Fruit fly (Drosophila melanogaster) whole organism, embryonic: ENCODE measurements around the gene Ada1-1.

ENCODE experiments used
- ATbp ChIP-seq: fragments of 200-800 bp; sonication (Bioruptor generic); optimal IDR thresholded peaks from 2 replicates; lab custom pipeline; 2017; ENCODE audit warnings: missing biosample characterization, mild to moderate bottlenecking, missing genetic modification characterization, missing genetic modification reagents
- Ada2b ChIP-seq: fragments of 200-800 bp; sonication (Bioruptor generic); IDR thresholded peaks from 2 replicates; pipeline ENCODE4 v1.3.6; 2022; ENCODE audit warnings: missing biosample characterization, missing genetic modification characterization
- Aef1 ChIP-seq: fragments of 200-800 bp; sonication (Bioruptor generic); IDR thresholded peaks from 3 replicates; pipeline ENCODE4 v1.3.6; 2022; ENCODE audit warnings: missing biosample characterization, missing genetic modification characterization
- BEAF-32 ChIP-seq: fragments of 200-800 bp; sonication (Bioruptor generic); optimal IDR thresholded peaks from 3 replicates; lab custom pipeline; 2017; ENCODE audit warnings: missing biosample characterization, missing genetic modification characterization, mild to moderate bottlenecking, moderate library complexity, missing genetic modification reagents
- Bgb ChIP-seq: fragments of 200-800 bp; sonication (Bioruptor generic); IDR thresholded peaks from 2 replicates; pipeline ENCODE4 v1.3.6; 2022; ENCODE audit warnings: missing biosample characterization, missing genetic modification characterization; ENCODE audit not compliant: partially characterized antibody
- CG11695 ChIP-seq: fragments of 200-800 bp; sonication (Bioruptor generic); IDR thresholded peaks from 3 replicates; pipeline ENCODE4 v1.3.6; 2022; ENCODE audit warnings: missing biosample characterization, missing genetic modification characterization
- CG12155 ChIP-seq: fragments of 200-800 bp; sonication (Bioruptor generic); optimal IDR thresholded peaks from 3 replicates; lab custom pipeline; 2016; ENCODE audit warnings: missing biosample characterization, missing genetic modification characterization
- CG12299 ChIP-seq: fragments of 200-800 bp; sonication (Bioruptor generic); optimal IDR thresholded peaks from 2 replicates; lab custom pipeline; 2018; ENCODE audit warnings: missing biosample characterization, mild to moderate bottlenecking, missing genetic modification characterization
- CG12769 ChIP-seq: fragments of 200-800 bp; sonication (Bioruptor generic); optimal IDR thresholded peaks from 2 replicates; lab custom pipeline; 2019; ENCODE audit warnings: missing biosample characterization, mild to moderate bottlenecking, missing genetic modification characterization, moderate library complexity
- CG13123 ChIP-seq: fragments of 200-800 bp; sonication (Bioruptor generic); optimal IDR thresholded peaks from 2 replicates; lab custom pipeline; 2016; ENCODE audit warnings: missing biosample characterization, missing genetic modification characterization
- CG13296 ChIP-seq: fragments of 200-800 bp; sonication (Bioruptor generic); optimal IDR thresholded peaks from 3 replicates; lab custom pipeline; 2018; ENCODE audit warnings: missing biosample characterization, mild to moderate bottlenecking, missing genetic modification characterization
- CG13424 ChIP-seq: fragments of 200-800 bp; sonication (Bioruptor generic); optimal IDR thresholded peaks from 2 replicates; lab custom pipeline; 2019; ENCODE audit warnings: missing biosample characterization, mild to moderate bottlenecking, missing genetic modification characterization, moderate library complexity
- CG16779 ChIP-seq: fragments of 200-800 bp; sonication (Bioruptor generic); IDR thresholded peaks from 2 replicates; pipeline ENCODE4 v1.3.6; 2022; ENCODE audit warnings: missing biosample characterization, missing genetic modification characterization
- CG1792 ChIP-seq: fragments of 200-800 bp; sonication (Bioruptor generic); optimal IDR thresholded peaks from 2 replicates; lab custom pipeline; 2016; ENCODE audit warnings: missing biosample characterization, missing genetic modification characterization
- CG2129 ChIP-seq: fragments of 200-800 bp; sonication (Bioruptor generic); IDR thresholded peaks from 2 replicates; pipeline ENCODE4 v1.3.6; 2022; ENCODE audit warnings: missing biosample characterization, missing genetic modification characterization; ENCODE audit not compliant: partially characterized antibody
- CG2199 ChIP-seq: fragments of 200-800 bp; sonication (Bioruptor generic); IDR thresholded peaks from 3 replicates; pipeline ENCODE4 v1.3.6; 2022; ENCODE audit warnings: missing biosample characterization, missing genetic modification characterization
- CG2889 ChIP-seq: fragments of 200-800 bp; sonication (Bioruptor generic); IDR thresholded peaks from 3 replicates; pipeline ENCODE4 v1.3.6; 2022; ENCODE audit warnings: missing biosample characterization, missing genetic modification characterization
- CG30431 ChIP-seq: fragments of 200-800 bp; sonication (Bioruptor generic); optimal IDR thresholded peaks from 2 replicates; lab custom pipeline; 2017; ENCODE audit warnings: missing biosample characterization, missing genetic modification characterization
- CG31365 ChIP-seq: fragments of 200-800 bp; sonication (Bioruptor generic); optimal IDR thresholded peaks from 2 replicates; lab custom pipeline; 2018; ENCODE audit warnings: missing biosample characterization, mild to moderate bottlenecking, missing genetic modification characterization
- CG32767 ChIP-seq: fragments of 200-800 bp; sonication (Bioruptor generic); IDR thresholded peaks from 2 replicates; pipeline ENCODE4 v1.3.6; 2022; ENCODE audit warnings: missing biosample characterization, missing genetic modification characterization
- CG4424 ChIP-seq: fragments of 200-800 bp; sonication (Bioruptor generic); optimal IDR thresholded peaks from 3 replicates; lab custom pipeline; 2016; ENCODE audit warnings: missing biosample characterization, missing genetic modification characterization
- CG4854 ChIP-seq: fragments of 200-800 bp; sonication (Bioruptor generic); optimal IDR thresholded peaks from 2 replicates; lab custom pipeline; 2016; ENCODE audit warnings: missing biosample characterization, missing genetic modification characterization, inconsistent platforms
- CG6175 ChIP-seq: fragments of 200-800 bp; sonication (Bioruptor generic); IDR thresholded peaks from 3 replicates; pipeline ENCODE4 v1.3.6; 2022; ENCODE audit warnings: missing biosample characterization, missing genetic modification characterization
- CG6689 ChIP-seq: fragments of 200-800 bp; sonication (Bioruptor generic); IDR thresholded peaks from 2 replicates; pipeline ENCODE4 v1.3.6; 2022; ENCODE audit warnings: missing biosample characterization, missing genetic modification characterization
- CG7786 ChIP-seq: fragments of 200-800 bp; sonication (Bioruptor generic); optimal IDR thresholded peaks from 2 replicates; lab custom pipeline; 2016; ENCODE audit warnings: missing biosample characterization, missing genetic modification characterization
- CG8765 ChIP-seq: fragments of 200-800 bp; sonication (Bioruptor generic); IDR thresholded peaks from 2 replicates; pipeline ENCODE4 v1.3.6; 2022; ENCODE audit warnings: missing biosample characterization, missing genetic modification characterization
- CG9727 ChIP-seq: fragments of 200-800 bp; sonication (Bioruptor generic); optimal IDR thresholded peaks from 3 replicates; lab custom pipeline; 2017; ENCODE audit warnings: missing biosample characterization, mild to moderate bottlenecking, missing genetic modification characterization
- CG9817 ChIP-seq: fragments of 200-800 bp; sonication (Bioruptor generic); optimal IDR thresholded peaks from 2 replicates; lab custom pipeline; 2018; ENCODE audit warnings: missing biosample characterization, mild to moderate bottlenecking, missing genetic modification characterization, moderate library complexity
- Dbx ChIP-seq: fragments of 200-800 bp; sonication (Bioruptor generic); IDR thresholded peaks from 3 replicates; pipeline ENCODE4 v1.3.6; 2022; ENCODE audit warnings: missing biosample characterization, missing genetic modification characterization
- Doc2 ChIP-seq: fragments of 200-800 bp; sonication (Bioruptor generic); IDR thresholded peaks from 2 replicates; pipeline ENCODE4 v1.3.6; 2022; ENCODE audit warnings: missing biosample characterization, missing genetic modification characterization
- E2f2 ChIP-seq: fragments of 200-800 bp; sonication (Bioruptor generic); IDR thresholded peaks from 2 replicates; pipeline ENCODE4 v1.3.6; 2022; ENCODE audit warnings: missing biosample characterization, missing genetic modification characterization
- H2.0 ChIP-seq: fragments of 200-800 bp; sonication (Bioruptor generic); IDR thresholded peaks from 2 replicates; pipeline ENCODE4 v1.3.6; 2022; ENCODE audit warnings: missing biosample characterization, missing genetic modification characterization
- HLH54F ChIP-seq: fragments of 200-800 bp; sonication (Bioruptor generic); optimal IDR thresholded peaks from 3 replicates; lab custom pipeline; 2016; ENCODE audit warnings: missing biosample characterization, missing genetic modification characterization
- MBD-R2 ChIP-seq: fragments of 200-800 bp; sonication (Bioruptor generic); IDR thresholded peaks from 2 replicates; pipeline ENCODE4 v1.3.6; 2022; ENCODE audit warnings: missing biosample characterization, missing genetic modification characterization
- NC2β ChIP-seq: fragments of 200-800 bp; sonication (Bioruptor generic); optimal IDR thresholded peaks from 2 replicates; lab custom pipeline; 2016; ENCODE audit warnings: missing biosample characterization, missing genetic modification characterization
- Ssrp ChIP-seq: fragments of 200-800 bp; sonication (Bioruptor generic); optimal IDR thresholded peaks from 2 replicates; lab custom pipeline; 2018; ENCODE audit warnings: missing biosample characterization, mild to moderate bottlenecking, missing genetic modification characterization, moderate library complexity
- ab ChIP-seq: fragments of 200-800 bp; sonication (Bioruptor generic); optimal IDR thresholded peaks from 2 replicates; lab custom pipeline; 2016; ENCODE audit warnings: missing biosample characterization, missing genetic modification characterization
- ash1 ChIP-seq: fragments of 200-800 bp; sonication (Bioruptor generic); optimal IDR thresholded peaks from 2 replicates; lab custom pipeline; 2018; ENCODE audit warnings: missing biosample characterization, mild to moderate bottlenecking, missing genetic modification characterization
- az2 ChIP-seq: fragments of 200-800 bp; sonication (Bioruptor generic); optimal IDR thresholded peaks from 3 replicates; lab custom pipeline; 2016; ENCODE audit warnings: missing biosample characterization, missing genetic modification characterization
- bcd ChIP-seq: fragments of 200-800 bp; sonication (Bioruptor generic); optimal IDR thresholded peaks from 2 replicates; lab custom pipeline; 2017; ENCODE audit warnings: missing biosample characterization, mild to moderate bottlenecking, missing genetic modification characterization
- bigmax ChIP-seq: fragments of 200-800 bp; sonication (Bioruptor generic); optimal IDR thresholded peaks from 2 replicates; lab custom pipeline; 2018; ENCODE audit warnings: missing biosample characterization, mild to moderate bottlenecking, missing genetic modification characterization
- bsh ChIP-seq, 2 experiments: fragments of 200-800 bp; sonication (Bioruptor generic); optimal IDR thresholded peaks; 2 replicates each; lab custom pipeline; 2017 to 2018; ENCODE audit warnings: mild to moderate bottlenecking in 2 of 2, missing biosample characterization in 2 of 2, missing genetic modification characterization in 2 of 2, moderate library complexity in 1 of 2
- disco-r ChIP-seq: fragments of 200-800 bp; sonication (Bioruptor generic); optimal IDR thresholded peaks from 2 replicates; lab custom pipeline; 2016; ENCODE audit warnings: missing biosample characterization, missing genetic modification characterization
- grau ChIP-seq: fragments of 200-800 bp; optimal IDR thresholded peaks from 3 replicates; lab custom pipeline; 2019; ENCODE audit warnings: missing biosample characterization, mild to moderate bottlenecking, missing genetic modification characterization, moderate library complexity
- h ChIP-seq: fragments of >200 bp; optimal IDR thresholded peaks from 2 replicates; lab custom pipeline; 2017
- kni ChIP-seq: fragments of 200-800 bp; sonication (Bioruptor generic); optimal IDR thresholded peaks from 3 replicates; lab custom pipeline; 2017; ENCODE audit warnings: mild to moderate bottlenecking, missing biosample characterization, missing genetic modification reagents, missing genetic modification characterization
- mam ChIP-seq: fragments of 200-800 bp; sonication (Bioruptor generic); optimal IDR thresholded peaks from 3 replicates; lab custom pipeline; 2016; ENCODE audit warnings: missing biosample characterization, missing genetic modification characterization
- shn ChIP-seq: fragments of 200-800 bp; sonication (Bioruptor generic); optimal IDR thresholded peaks from 3 replicates; lab custom pipeline; 2016; ENCODE audit warnings: missing biosample characterization, missing genetic modification characterization
- sr ChIP-seq: fragments of 200-800 bp; sonication (Bioruptor generic); IDR thresholded peaks from 3 replicates; pipeline ENCODE4 v1.3.6; 2022; ENCODE audit warnings: missing biosample characterization, missing genetic modification characterization
- tx ChIP-seq: fragments of 200-800 bp; sonication (Bioruptor generic); optimal IDR thresholded peaks from 2 replicates; lab custom pipeline; 2016; ENCODE audit warnings: missing biosample characterization, missing genetic modification characterization
- z ChIP-seq: fragments of 200-800 bp; sonication (Bioruptor generic); IDR thresholded peaks from 3 replicates; pipeline ENCODE4 v1.3.6; 2022; ENCODE audit warnings: missing biosample characterization, missing genetic modification characterization
- zfh1 ChIP-seq: fragments of 200-800 bp; sonication (Bioruptor generic); IDR thresholded peaks from 3 replicates; pipeline ENCODE4 v1.3.6; 2022; ENCODE audit warnings: missing biosample characterization, missing genetic modification characterization

Gene Ada1-1

dm6 chr2L:12021193-12021592, 24.6 kb downstream of the Ada1-1 start (continued):
- TF ChIP-seq CG2129 (GFP tag; lab: Robert Waterston, UW) (no peak), CG16779 (GFP tag; lab: Robert Waterston, UW) (peak; percentile 62; the same call in 1 of the 2 replicates), disco-r (GFP tag; lab: Kevin White, UChicago) (no peak), CG4424 (GFP tag; lab: Kevin White, UChicago) (no peak), H2.0 (no peak), CG13424 (tag; lab: Kevin White, UChicago) (peak; percentile 58), CG8765 (GFP tag; lab: Robert Waterston, UW) (no peak), CG30431 (no peak), z (GFP tag; lab: Robert Waterston, UW) (0 out of 3 replicates have a peak, but pooled peaks have one; percentile 27), CG12769 (tag; lab: Kevin White, UChicago) (no peak), CG7786 (GFP tag; lab: Kevin White, UChicago) (no peak), CG9817 (peak; percentile 29), tx (no peak), CG4854 (GFP tag; lab: Kevin White, UChicago) (peak; percentile 46), BEAF-32 (GFP tag; lab: Kevin White, UChicago) (no peak), CG1792 (GFP tag; lab: Kevin White, UChicago) (peak; percentile 20), h (lab: Kevin White, UChicago) (no peak), E2f2 (GFP tag; lab: Robert Waterston, UW) (no peak), kni (peak; percentile 31), mam (no peak), CG32767 (no peak), bcd (peak; percentile 34), shn (no peak), sr (GFP tag; lab: Robert Waterston, UW) (no peak), Ada2b (GFP tag; lab: Robert Waterston, UW) (peak; percentile 19; the same call in 1 of the 2 replicates), HLH54F (GFP tag; lab: Kevin White, UChicago) (peak; percentile 4), Aef1 (GFP tag; lab: Robert Waterston, UW) (no peak), CG12299 (tag; lab: Kevin White, UChicago) (peak; percentile 89), zfh1 (peak; percentile 46; the same call in 2 of the 3 replicates), ash1 (peak; percentile 61), CG2889 (GFP tag; lab: Robert Waterston, UW) (no peak), Bgb (GFP tag; lab: Robert Waterston, UW) (no peak), Dbx (GFP tag; lab: Robert Waterston, UW) (peak; percentile 58; the same call in 1 of the 3 replicates), MBD-R2 (GFP tag; lab: Robert Waterston, UW) (no peak), Ssrp (tag; lab: Kevin White, UChicago) (no peak), az2 (GFP tag; lab: Kevin White, UChicago) (no peak), grau (tag; lab: Kevin White, UChicago) (peak; percentile 60), NC2β (GFP tag; lab: Kevin White, UChicago) (peak; percentile 52), Doc2 (GFP tag; lab: Robert Waterston, UW) (no peak), CG12155 (GFP tag; lab: Kevin White, UChicago) (peak; percentile 1), ATbp (GFP tag; lab: Kevin White, UChicago) (peak; percentile 93), CG2199 (no peak), CG9727 (GFP tag; lab: Kevin White, UChicago) (peak; percentile 36), CG31365 (peak; percentile 1), CG6689 (no peak), ab (GFP tag; lab: Kevin White, UChicago) (no peak), CG11695 (GFP tag; lab: Robert Waterston, UW) (peak; percentile 50; the same call in 1 of the 3 replicates), CG13296 (GFP tag; lab: Kevin White, UChicago) (peak; percentile 65), CG13123 (GFP tag; lab: Kevin White, UChicago) (peak; percentile 68), bsh (GFP tag; optimal IDR thresholded peaks at IDR 0.05; lab: Kevin White, UChicago) (peak in 1 of 2 experiments; percentile 87), CG6175 (GFP tag; lab: Robert Waterston, UW) (no peak), bigmax (GFP tag; lab: Kevin White, UChicago) (no peak)
